Worm (Caenorhabditis elegans) whole organism, L3 larva: ENCODE data around the gene B0563.18.
"Not testable (repeated sequence)": the region's sequence is repeated elsewhere in the genome, so short reads cannot be mapped to it uniquely, and the experiment has no call there.

Source experiments
- ZK546.5 ChIP-seq: sonication (generic microtip); optimal IDR thresholded peaks from 2 replicates; lab custom pipeline; 2017; ENCODE audit warnings: missing biosample characterization, missing genetic modification characterization
- aly-2 ChIP-seq: fragments of 150-350 bp; optimal IDR thresholded peaks from 2 replicates; lab custom pipeline; 2014; ENCODE audit warnings: missing biosample characterization, missing genetic modification characterization
- ama-1 ChIP-seq: fragments of 150-350 bp; optimal IDR thresholded peaks from 2 replicates; lab custom pipeline; 2018
- ceh-16 ChIP-seq: sonication (generic microtip); optimal IDR thresholded peaks from 2 replicates; lab custom pipeline; 2017; ENCODE audit warnings: missing biosample characterization, missing genetic modification characterization
- ceh-28 ChIP-seq: fragments of 150-350 bp; optimal IDR thresholded peaks from 2 replicates; lab custom pipeline; 2014; ENCODE audit warnings: missing biosample characterization, missing genetic modification reagents, missing genetic modification characterization
- ceh-82 ChIP-seq: fragments of 150-350 bp; optimal IDR thresholded peaks from 2 replicates; lab custom pipeline; 2014; ENCODE audit warnings: missing biosample characterization, missing genetic modification characterization
- daf-12 ChIP-seq: fragments of 150-350 bp; optimal IDR thresholded peaks from 2 replicates; lab custom pipeline; 2014; ENCODE audit warnings: missing biosample characterization, missing genetic modification reagents, missing genetic modification characterization
- egl-27 ChIP-seq: sonication (generic microtip); optimal IDR thresholded peaks from 4 replicates; lab custom pipeline; 2017; ENCODE audit warnings: missing biosample characterization, missing genetic modification reagents, missing genetic modification characterization
- egl-5 ChIP-seq: fragments of 150-350 bp; optimal IDR thresholded peaks from 2 replicates; lab custom pipeline; 2017; ENCODE audit warnings: missing biosample characterization, missing genetic modification reagents, missing genetic modification characterization, inconsistent platforms
- elt-1 ChIP-seq: fragments of 150-350 bp; optimal IDR thresholded peaks from 2 replicates; lab custom pipeline; 2014; ENCODE audit warnings: missing biosample characterization, missing genetic modification characterization
- elt-2 ChIP-seq: sonication (generic microtip); optimal IDR thresholded peaks from 2 replicates; lab custom pipeline; 2016; ENCODE audit warnings: missing genetic modification reagents, mild to moderate bottlenecking, missing genetic modification characterization, missing compliant biosample characterization
- eor-1 ChIP-seq, 2 experiments: fragments of 150-350 bp; optimal IDR thresholded peaks; 2 replicates each; lab custom pipeline; 2014 to 2018; ENCODE audit warnings: missing biosample characterization in 2 of 2, missing genetic modification characterization in 2 of 2
- fkh-10 ChIP-seq: sonication (generic microtip); optimal IDR thresholded peaks from 2 replicates; lab custom pipeline; 2017; ENCODE audit warnings: missing biosample characterization, missing genetic modification reagents, missing genetic modification characterization
- hmg-11 ChIP-seq: sonication (generic microtip); optimal IDR thresholded peaks from 2 replicates; lab custom pipeline; 2016; ENCODE audit warnings: missing genetic modification characterization, missing compliant biosample characterization
- lin-39 ChIP-seq: fragments of 150-350 bp; optimal IDR thresholded peaks from 2 replicates; lab custom pipeline; 2018; ENCODE audit warnings: missing biosample characterization, missing genetic modification reagents, missing genetic modification characterization
- lsy-12 ChIP-seq: sonication (generic microtip); optimal IDR thresholded peaks from 2 replicates; lab custom pipeline; 2016; ENCODE audit warnings: mild to moderate bottlenecking, missing genetic modification characterization, missing compliant biosample characterization
- mdl-1 ChIP-seq: fragments of 150-350 bp; optimal IDR thresholded peaks from 2 replicates; lab custom pipeline; 2014; ENCODE audit warnings: missing biosample characterization, missing genetic modification characterization
- mml-1 ChIP-seq: fragments of 150-350 bp; sonication (generic microtip); optimal IDR thresholded peaks from 3 replicates; lab custom pipeline; 2014; ENCODE audit warnings: missing biosample characterization, missing genetic modification characterization
- nhr-12 ChIP-seq: fragments of 150-350 bp; optimal IDR thresholded peaks from 2 replicates; lab custom pipeline; 2014; ENCODE audit warnings: missing biosample characterization, missing genetic modification characterization
- nhr-25 ChIP-seq: sonication (generic microtip); optimal IDR thresholded peaks from 2 replicates; lab custom pipeline; 2017; ENCODE audit warnings: missing biosample characterization, missing genetic modification characterization
- nhr-28 ChIP-seq: fragments of 150-350 bp; optimal IDR thresholded peaks from 2 replicates; lab custom pipeline; 2014; ENCODE audit warnings: missing biosample characterization, missing genetic modification characterization
- nhr-43 ChIP-seq: sonication (generic microtip); optimal IDR thresholded peaks from 2 replicates; lab custom pipeline; 2016; ENCODE audit warnings: mild to moderate bottlenecking, missing genetic modification characterization, missing compliant biosample characterization; ENCODE audit not compliant: poor library complexity, severe bottlenecking
- nhr-76 ChIP-seq: fragments of 150-350 bp; sonication (generic microtip); optimal IDR thresholded peaks from 5 replicates; lab custom pipeline; 2014; ENCODE audit warnings: missing biosample characterization, missing genetic modification characterization
- pha-4 ChIP-seq: fragments of 150-350 bp; optimal IDR thresholded peaks from 2 replicates; lab custom pipeline; 2014; ENCODE audit warnings: missing biosample characterization, missing genetic modification reagents, missing genetic modification characterization
- pqm-1 ChIP-seq: fragments of 150-350 bp; optimal IDR thresholded peaks from 2 replicates; lab custom pipeline; 2017; ENCODE audit warnings: missing biosample characterization, missing genetic modification characterization, inconsistent platforms
- skn-1 ChIP-seq: fragments of 150-350 bp; optimal IDR thresholded peaks from 2 replicates; lab custom pipeline; 2014; ENCODE audit warnings: missing biosample characterization, missing genetic modification characterization
- snpc-4 ChIP-seq: fragments of 150-350 bp; optimal IDR thresholded peaks from 2 replicates; lab custom pipeline; 2014; ENCODE audit warnings: missing biosample characterization, missing genetic modification characterization
- unc-39 ChIP-seq: sonication (generic microtip); optimal IDR thresholded peaks from 4 replicates; lab custom pipeline; 2017; ENCODE audit warnings: missing biosample characterization, missing genetic modification characterization
- zag-1 ChIP-seq: fragments of 150-350 bp; optimal IDR thresholded peaks from 2 replicates; lab custom pipeline; 2014; ENCODE audit warnings: missing biosample characterization, missing genetic modification characterization
- ztf-11 ChIP-seq: fragments of 150-350 bp; optimal IDR thresholded peaks from 2 replicates; lab custom pipeline; 2014; ENCODE audit warnings: missing biosample characterization, missing genetic modification characterization
- ztf-4 ChIP-seq: fragments of 150-350 bp; optimal IDR thresholded peaks from 2 replicates; lab custom pipeline; 2014; ENCODE audit warnings: missing biosample characterization, missing genetic modification characterization

The B0563.18 gene

DNA sequence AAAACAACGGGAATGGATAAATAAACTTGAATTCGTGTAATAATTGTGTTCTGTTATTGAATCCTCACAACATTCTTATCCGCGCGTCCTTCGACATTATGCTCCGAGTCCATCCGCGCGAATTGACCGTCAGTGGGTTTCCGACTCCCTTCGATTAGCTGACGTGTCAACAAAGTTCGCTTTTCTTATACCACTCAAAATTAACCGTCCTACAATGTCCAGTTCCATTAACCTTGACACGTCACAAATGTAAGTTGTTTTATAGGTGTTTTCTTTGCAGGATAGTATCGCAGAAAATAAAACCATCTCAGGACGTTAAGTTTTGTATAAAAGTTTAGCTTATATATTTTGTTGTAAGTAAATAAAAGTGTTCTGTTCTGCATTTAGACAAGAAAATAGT, 31.1 kb downstream of the B0563.18 start, which contains the start of gene crb-3:
Gene crb-3, plus strand, starts transcription at position 301 of the 400 bp plus-strand sequence.
- not testable (repeated sequence) for TF ChIP-seq nhr-28, egl-5, ztf-4 (tag; lab: Kevin White, UChicago)

DNA sequence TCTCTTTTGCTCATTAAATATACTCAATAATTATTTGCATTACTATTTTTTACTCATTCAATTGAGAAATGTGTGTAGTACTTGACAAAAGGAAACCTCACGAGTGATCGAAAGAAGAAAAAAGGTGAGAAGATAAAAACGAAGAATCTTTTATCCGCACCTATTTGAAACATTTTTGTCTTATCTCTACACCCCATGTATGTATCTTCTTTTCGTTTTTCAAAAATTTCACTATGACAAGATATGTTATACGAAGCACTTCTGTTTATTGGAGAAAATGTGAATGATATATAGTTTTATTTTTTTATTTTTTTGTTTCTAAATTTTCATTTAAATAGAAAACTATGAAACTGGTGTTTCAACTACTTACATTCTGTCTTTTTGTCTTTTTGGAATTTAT, 32.6 kb downstream of the B0563.18 start:
- no peak for TF ChIP-seq ceh-16
- no peak for TF ChIP-seq ZK546.5 (tag; lab: Kevin White, UChicago)
- TF ChIP-seq fkh-10 (GFP tag; lab: Kevin White, UChicago) = no peak
- no peak for TF ChIP-seq pqm-1
- TF ChIP-seq elt-1 = no peak
- TF ChIP-seq mml-1 (tag; lab: Kevin White, UChicago) = no peak
- TF ChIP-seq egl-27 = no peak
- TF ChIP-seq elt-2 = no peak
- no peak for TF ChIP-seq ceh-82 (tag; lab: Kevin White, UChicago)
- no peak for TF ChIP-seq unc-39 (tag; lab: Kevin White, UChicago)
- TF ChIP-seq skn-1 (tag; lab: Kevin White, UChicago) = no peak
- TF ChIP-seq hmg-11 (tag; lab: Kevin White, UChicago) = no peak
- TF ChIP-seq ama-1 (lab: Kevin White, UChicago) = no peak

DNA sequence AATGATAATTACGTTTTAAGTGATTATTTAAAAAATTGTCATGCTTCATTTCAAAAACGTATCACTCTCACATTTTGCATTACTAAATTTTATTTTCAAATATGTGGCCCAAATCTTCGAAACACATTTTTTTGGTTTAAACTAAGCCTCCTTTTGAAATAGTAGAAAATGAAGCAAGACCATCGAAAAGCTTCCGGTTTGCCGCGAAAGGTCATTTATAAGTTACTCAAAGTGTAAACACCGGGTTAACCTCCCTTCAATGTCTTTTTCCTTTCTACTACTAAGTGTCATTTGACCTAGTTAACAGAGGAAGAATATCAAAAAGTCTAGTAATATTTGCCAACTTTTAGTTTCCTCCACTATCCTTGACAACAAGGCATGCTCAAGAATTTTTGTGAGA, 34.4 kb downstream of the B0563.18 start:
- TF ChIP-seq nhr-12 (tag; lab: Kevin White, UChicago) (no peak), mml-1 (tag; lab: Kevin White, UChicago) (no peak), ztf-4 (tag; lab: Kevin White, UChicago) (no peak), nhr-76 (tag; lab: Kevin White, UChicago) (no peak), ceh-28 (tag; lab: Kevin White, UChicago) (no peak), pqm-1 (no peak), unc-39 (tag; lab: Kevin White, UChicago) (no peak), egl-27 (no peak), nhr-28 (tag; lab: Kevin White, UChicago) (no peak), nhr-43 (tag; lab: Kevin White, UChicago) (no peak), zag-1 (no peak), mdl-1 (no peak), nhr-25 (tag; lab: Kevin White, UChicago) (no peak), snpc-4 (tag; lab: Kevin White, UChicago) (no peak), aly-2 (tag; lab: Kevin White, UChicago) (no peak), egl-5 (tag; lab: Kevin White, UChicago) (no peak), ztf-11 (tag; lab: Kevin White, UChicago) (no peak), daf-12 (tag; lab: Kevin White, UChicago) (no peak), eor-1 (tag; optimal IDR thresholded peaks at IDR 0.05; lab: Kevin White, UChicago) (no peak), ZK546.5 (tag; lab: Kevin White, UChicago) (no peak)

DNA sequence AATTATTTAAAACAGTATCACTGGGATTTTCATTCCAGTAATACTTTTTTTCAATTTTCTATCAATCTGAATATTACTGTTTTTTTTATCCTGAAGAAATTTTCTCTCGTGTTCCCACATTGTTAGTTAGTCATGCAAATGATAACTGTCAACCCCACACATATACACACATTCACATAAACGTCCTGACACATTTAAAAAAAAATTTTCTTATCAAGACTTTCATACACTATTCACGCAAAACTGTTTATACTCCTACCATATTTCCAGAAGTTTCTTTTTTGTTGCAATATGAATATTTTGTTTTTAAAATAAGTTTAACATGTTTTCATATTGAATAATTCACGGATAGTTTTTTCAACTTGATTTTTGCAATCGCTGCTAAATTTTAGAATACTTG, 36.1 kb downstream of the B0563.18 start:
- TF ChIP-seq pha-4 (tag; lab: Kevin White, UChicago) = peak; percentile 28
- no peak for TF ChIP-seq zag-1
- no peak for TF ChIP-seq daf-12 (tag; lab: Kevin White, UChicago)
- peak; percentile 48 for TF ChIP-seq elt-2

DNA sequence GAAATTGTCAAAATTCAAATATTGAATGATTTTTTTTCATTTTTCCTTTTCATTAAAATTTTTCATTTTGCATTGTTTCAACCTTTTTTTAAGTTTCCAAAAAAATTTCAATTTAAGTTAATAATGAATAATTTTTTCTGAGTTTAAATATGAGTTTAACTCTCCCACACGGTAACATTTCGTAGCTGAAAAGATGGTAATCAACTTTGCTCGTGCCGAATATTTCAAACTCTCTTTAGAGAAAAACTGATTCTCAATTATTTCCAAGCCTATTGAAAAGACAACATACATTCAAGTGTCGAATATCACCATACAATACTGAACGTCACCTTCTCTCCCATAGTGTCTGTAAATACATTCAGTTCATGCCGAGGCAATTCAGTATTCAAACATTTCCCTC, 36.6 kb downstream of the B0563.18 start:
- TF ChIP-seq nhr-28 (tag; lab: Kevin White, UChicago) (no peak), lin-39 (tag; lab: Kevin White, UChicago) (no peak)

DNA sequence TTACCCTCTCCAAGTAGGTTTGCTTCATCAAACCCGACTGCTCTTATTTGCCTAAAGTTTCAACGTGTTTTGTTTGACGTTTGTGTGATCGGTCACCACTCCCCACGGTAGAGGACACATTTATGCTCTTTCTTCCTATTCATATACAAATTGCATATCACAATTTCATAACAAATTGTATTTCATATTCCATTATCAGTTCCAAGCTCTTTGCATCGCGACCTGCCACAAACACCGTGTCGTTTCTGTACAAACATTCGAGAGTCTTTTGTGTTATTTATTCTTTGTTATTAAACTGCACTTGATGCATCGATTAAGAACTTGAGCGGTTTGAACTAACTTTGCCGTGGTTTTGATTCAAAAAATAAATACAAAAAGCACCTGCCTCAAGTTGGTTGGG, 37.7 kb downstream of the B0563.18 start:
- TF ChIP-seq elt-2 (peak; percentile 71), zag-1 (no peak), pha-4 (tag; lab: Kevin White, UChicago) (peak; percentile 47), ceh-16 (no peak), egl-27 (no peak), lsy-12 (tag; lab: Kevin White, UChicago) (no peak), pqm-1 (peak; percentile 59)

DNA sequence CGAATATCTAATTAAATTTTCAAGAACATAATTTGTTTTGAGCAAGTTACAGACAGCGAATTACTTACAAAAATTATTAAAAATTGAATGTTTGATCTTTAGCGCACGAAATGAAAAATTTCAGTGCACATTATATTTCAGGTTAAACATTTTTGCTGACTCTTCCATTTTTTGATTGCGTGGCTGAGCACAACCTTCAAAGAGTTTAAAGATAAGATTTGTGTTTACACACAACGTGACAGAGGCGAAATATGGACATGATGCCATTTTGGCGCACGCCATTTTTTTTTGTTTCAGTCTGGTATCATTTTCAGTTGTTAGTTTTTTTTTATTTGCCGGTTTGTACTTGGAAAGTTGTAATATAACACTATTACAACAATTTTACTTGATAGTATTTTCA, 40.3 kb downstream of the B0563.18 start:
- TF ChIP-seq elt-2 (peak; percentile 79), eor-1 (tag; optimal IDR thresholded peaks at IDR 0.05; lab: Kevin White, UChicago) (no peak), pha-4 (tag; lab: Kevin White, UChicago) (peak; percentile 23), pqm-1 (peak; percentile 61)
